Fruit fly (Drosophila melanogaster) whole organism, embryonic: ENCODE data around the gene Cubn.

Source experiments
- Atf3 ChIP-seq: fragments of 200-800 bp; sonication (Bioruptor generic); optimal IDR thresholded peaks from 3 replicates; lab custom pipeline; 2016; ENCODE audit warnings: missing biosample characterization, missing genetic modification characterization
- B-H1 ChIP-seq: fragments of 200-800 bp; sonication (Bioruptor generic); IDR thresholded peaks from 3 replicates; pipeline ENCODE4 v1.3.6; 2022; ENCODE audit warnings: missing biosample characterization, missing genetic modification characterization
- Bdp1 ChIP-seq: fragments of 200-800 bp; sonication (Bioruptor generic); optimal IDR thresholded peaks from 3 replicates; lab custom pipeline; 2016; ENCODE audit warnings: missing biosample characterization, missing genetic modification characterization
- BtbVII ChIP-seq: fragments of 200-800 bp; sonication (Bioruptor generic); optimal IDR thresholded peaks from 3 replicates; lab custom pipeline; 2017; ENCODE audit warnings: missing biosample characterization, mild to moderate bottlenecking, missing genetic modification characterization
- CG10147 ChIP-seq: fragments of 200-800 bp; sonication (Bioruptor generic); optimal IDR thresholded peaks from 2 replicates; lab custom pipeline; 2019; ENCODE audit warnings: missing biosample characterization, mild to moderate bottlenecking, missing genetic modification characterization, moderate library complexity
- CG12391 ChIP-seq: fragments of 200-800 bp; sonication (Bioruptor generic); optimal IDR thresholded peaks from 3 replicates; lab custom pipeline; 2018; ENCODE audit warnings: missing biosample characterization, mild to moderate bottlenecking, missing genetic modification characterization, moderate library complexity
- CG13424 ChIP-seq: fragments of 200-800 bp; sonication (Bioruptor generic); optimal IDR thresholded peaks from 2 replicates; lab custom pipeline; 2019; ENCODE audit warnings: missing biosample characterization, mild to moderate bottlenecking, missing genetic modification characterization, moderate library complexity
- CG1647 ChIP-seq: fragments of 200-800 bp; sonication (Bioruptor generic); optimal IDR thresholded peaks from 3 replicates; lab custom pipeline; 2016; ENCODE audit warnings: missing biosample characterization, missing genetic modification characterization
- CG17829 ChIP-seq: fragments of 200-800 bp; optimal IDR thresholded peaks from 2 replicates; lab custom pipeline; 2019; ENCODE audit warnings: missing biosample characterization, mild to moderate bottlenecking, missing genetic modification characterization, moderate library complexity
- CG18262 ChIP-seq: fragments of 200-800 bp; optimal IDR thresholded peaks from 3 replicates; lab custom pipeline; 2019; ENCODE audit warnings: missing biosample characterization, mild to moderate bottlenecking, missing genetic modification characterization, moderate library complexity
- CG3281 ChIP-seq: fragments of 200-800 bp; sonication (Bioruptor generic); optimal IDR thresholded peaks from 3 replicates; lab custom pipeline; 2017; ENCODE audit warnings: missing biosample characterization, mild to moderate bottlenecking, missing genetic modification characterization
- CG3995 ChIP-seq: fragments of 200-800 bp; sonication (Bioruptor generic); optimal IDR thresholded peaks from 3 replicates; lab custom pipeline; 2016; ENCODE audit warnings: missing biosample characterization, missing genetic modification characterization
- CG4282 ChIP-seq: fragments of 200-800 bp; sonication (Bioruptor generic); optimal IDR thresholded peaks from 2 replicates; lab custom pipeline; 2016; ENCODE audit warnings: missing biosample characterization, missing genetic modification characterization
- CG43689 ChIP-seq: fragments of 200-800 bp; sonication (Bioruptor generic); IDR thresholded peaks from 2 replicates; pipeline ENCODE4 v1.3.6; 2022; ENCODE audit warnings: missing biosample characterization, missing genetic modification characterization
- CG6683 ChIP-seq: fragments of 200-800 bp; sonication (Bioruptor generic); optimal IDR thresholded peaks from 2 replicates; lab custom pipeline; 2017; ENCODE audit warnings: missing biosample characterization, mild to moderate bottlenecking, missing genetic modification characterization, missing genetic modification reagents
- CG7839 ChIP-seq: fragments of 200-800 bp; sonication (Bioruptor generic); optimal IDR thresholded peaks from 3 replicates; lab custom pipeline; 2018; ENCODE audit warnings: missing biosample characterization, mild to moderate bottlenecking, missing genetic modification characterization, moderate library complexity
- CG7987 ChIP-seq: fragments of 200-800 bp; sonication (Bioruptor generic); optimal IDR thresholded peaks from 2 replicates; lab custom pipeline; 2018; ENCODE audit warnings: missing biosample characterization, mild to moderate bottlenecking, missing genetic modification characterization, moderate library complexity
- CG9215 ChIP-seq: fragments of 200-800 bp; sonication (Bioruptor generic); IDR thresholded peaks from 2 replicates; pipeline ENCODE4 v1.3.6; 2022; ENCODE audit warnings: missing biosample characterization, missing genetic modification characterization
- CoRest ChIP-seq: fragments of 200-800 bp; sonication (Bioruptor generic); optimal IDR thresholded peaks from 3 replicates; lab custom pipeline; 2018; ENCODE audit warnings: missing biosample characterization, mild to moderate bottlenecking, missing genetic modification characterization, moderate library complexity
- D19B ChIP-seq: fragments of 200-800 bp; sonication (Bioruptor generic); optimal IDR thresholded peaks from 2 replicates; lab custom pipeline; 2017; ENCODE audit warnings: missing biosample characterization, mild to moderate bottlenecking, missing genetic modification characterization
- Deaf1 ChIP-seq: fragments of 200-800 bp; optimal IDR thresholded peaks from 3 replicates; lab custom pipeline; 2019; ENCODE audit warnings: missing biosample characterization, mild to moderate bottlenecking, missing genetic modification characterization, moderate library complexity
- Dek ChIP-seq: fragments of 200-800 bp; sonication (Bioruptor generic); optimal IDR thresholded peaks from 3 replicates; lab custom pipeline; 2019; ENCODE audit warnings: missing biosample characterization, mild to moderate bottlenecking, missing genetic modification characterization, moderate library complexity
- Dref ChIP-seq: fragments of 200-800 bp; sonication (Bioruptor generic); IDR thresholded peaks from 2 replicates; pipeline ENCODE4 v1.3.6; 2022; ENCODE audit warnings: missing biosample characterization, missing genetic modification characterization
- Gug ChIP-seq: fragments of 200-800 bp; sonication (Bioruptor generic); IDR thresholded peaks from 4 replicates; pipeline ENCODE4 v1.3.6; 2022; ENCODE audit warnings: missing biosample characterization, missing genetic modification characterization
- Hmr ChIP-seq: fragments of 200-800 bp; sonication (Bioruptor generic); optimal IDR thresholded peaks from 3 replicates; lab custom pipeline; 2017; ENCODE audit warnings: mild to moderate bottlenecking, missing biosample characterization, missing genetic modification reagents, missing genetic modification characterization
- Hr3 ChIP-seq: fragments of 200-800 bp; sonication (Bioruptor generic); optimal IDR thresholded peaks from 3 replicates; lab custom pipeline; 2016; ENCODE audit warnings: missing biosample characterization, missing genetic modification characterization
- NC2α ChIP-seq: fragments of 200-800 bp; sonication (Bioruptor generic); optimal IDR thresholded peaks from 2 replicates; lab custom pipeline; 2016; ENCODE audit warnings: missing biosample characterization, missing genetic modification characterization
- Nf-YA ChIP-seq: fragments of 200-800 bp; sonication (Bioruptor generic); IDR thresholded peaks from 2 replicates; pipeline ENCODE4 v1.3.6; 2022; ENCODE audit warnings: missing biosample characterization, missing genetic modification characterization
- Ptx1 ChIP-seq: fragments of 200-800 bp; sonication (Bioruptor generic); IDR thresholded peaks from 2 replicates; pipeline ENCODE4 v1.3.6; 2022; ENCODE audit warnings: missing biosample characterization, missing genetic modification characterization
- Rfx ChIP-seq: fragments of 200-800 bp; sonication (Bioruptor generic); IDR thresholded peaks from 2 replicates; pipeline ENCODE4 v1.3.6; 2022; ENCODE audit warnings: missing biosample characterization, missing genetic modification characterization
- Sox102F ChIP-seq: fragments of 200-800 bp; sonication (Bioruptor generic); optimal IDR thresholded peaks from 2 replicates; lab custom pipeline; 2018; ENCODE audit warnings: missing biosample characterization, mild to moderate bottlenecking, missing genetic modification characterization, moderate library complexity
- Spps ChIP-seq: fragments of 200-800 bp; sonication (Bioruptor generic); optimal IDR thresholded peaks from 2 replicates; lab custom pipeline; 2018; ENCODE audit warnings: missing biosample characterization, mild to moderate bottlenecking, missing genetic modification characterization
- Ssrp ChIP-seq: fragments of 200-800 bp; sonication (Bioruptor generic); optimal IDR thresholded peaks from 2 replicates; lab custom pipeline; 2018; ENCODE audit warnings: missing biosample characterization, mild to moderate bottlenecking, missing genetic modification characterization, moderate library complexity
- Vsx1 ChIP-seq: fragments of 200-800 bp; sonication (Bioruptor generic); optimal IDR thresholded peaks from 2 replicates; lab custom pipeline; 2017; ENCODE audit warnings: missing biosample characterization, mild to moderate bottlenecking, missing genetic modification characterization, missing genetic modification reagents
- aop ChIP-seq: fragments of 200-800 bp; sonication (Bioruptor generic); IDR thresholded peaks from 2 replicates; pipeline ENCODE4 v1.3.6; 2022; ENCODE audit warnings: missing biosample characterization, missing genetic modification characterization
- bab2 ChIP-seq: fragments of 200-800 bp; sonication (Bioruptor generic); optimal IDR thresholded peaks from 2 replicates; lab custom pipeline; 2016; ENCODE audit warnings: missing biosample characterization, missing genetic modification characterization
- bbx ChIP-seq: fragments of 200-800 bp; sonication (Bioruptor generic); IDR thresholded peaks from 2 replicates; pipeline ENCODE4 v1.3.6; 2022; ENCODE audit warnings: missing biosample characterization, missing genetic modification characterization; ENCODE audit not compliant: partially characterized antibody
- bigmax ChIP-seq: fragments of 200-800 bp; sonication (Bioruptor generic); optimal IDR thresholded peaks from 2 replicates; lab custom pipeline; 2018; ENCODE audit warnings: missing biosample characterization, mild to moderate bottlenecking, missing genetic modification characterization
- bowl ChIP-seq: fragments of 200-800 bp; sonication (Bioruptor generic); IDR thresholded peaks from 2 replicates; pipeline ENCODE4 v1.3.6; 2022; ENCODE audit warnings: missing biosample characterization, missing genetic modification characterization
- chm ChIP-seq: fragments of 200-800 bp; sonication (Bioruptor generic); IDR thresholded peaks from 2 replicates; pipeline ENCODE4 v1.3.6; 2022; ENCODE audit warnings: missing biosample characterization, missing genetic modification characterization
- danr ChIP-seq: fragments of 200-800 bp; sonication (Bioruptor generic); IDR thresholded peaks from 2 replicates; pipeline ENCODE4 v1.3.6; 2022; ENCODE audit warnings: missing biosample characterization, missing genetic modification characterization
- gcm2 ChIP-seq: fragments of 200-800 bp; sonication (Bioruptor generic); optimal IDR thresholded peaks from 2 replicates; lab custom pipeline; 2016; ENCODE audit warnings: missing biosample characterization, missing genetic modification characterization
- grn ChIP-seq: fragments of 200-800 bp; sonication (Bioruptor generic); optimal IDR thresholded peaks from 3 replicates; lab custom pipeline; 2017; ENCODE audit warnings: missing biosample characterization, missing genetic modification characterization
- jigr1 ChIP-seq: fragments of 200-800 bp; sonication (Bioruptor generic); IDR thresholded peaks from 3 replicates; pipeline ENCODE4 v1.3.6; 2022; ENCODE audit warnings: missing biosample characterization, missing genetic modification characterization
- jumu ChIP-seq: fragments of 200-800 bp; sonication (Bioruptor generic); optimal IDR thresholded peaks from 3 replicates; lab custom pipeline; 2016; ENCODE audit warnings: missing biosample characterization, missing genetic modification characterization
- kni ChIP-seq: fragments of 200-800 bp; sonication (Bioruptor generic); optimal IDR thresholded peaks from 3 replicates; lab custom pipeline; 2017; ENCODE audit warnings: mild to moderate bottlenecking, missing biosample characterization, missing genetic modification reagents, missing genetic modification characterization
- peb ChIP-seq: fragments of 200-800 bp; sonication (Bioruptor generic); IDR thresholded peaks from 2 replicates; pipeline ENCODE4 v1.3.6; 2022; ENCODE audit warnings: missing biosample characterization, missing genetic modification characterization
- pzg ChIP-seq: fragments of 200-800 bp; sonication (Bioruptor generic); optimal IDR thresholded peaks from 3 replicates; lab custom pipeline; 2018; ENCODE audit warnings: missing biosample characterization, mild to moderate bottlenecking, missing genetic modification characterization, moderate library complexity
- rib ChIP-seq: fragments of 200-800 bp; sonication (Bioruptor generic); IDR thresholded peaks from 2 replicates; pipeline ENCODE4 v1.3.6; 2022; ENCODE audit warnings: missing biosample characterization, missing genetic modification characterization
- salm ChIP-seq: fragments of 200-800 bp; sonication (Bioruptor generic); optimal IDR thresholded peaks from 2 replicates; lab custom pipeline; 2018; ENCODE audit warnings: missing biosample characterization, mild to moderate bottlenecking, missing genetic modification characterization
- sob ChIP-seq: fragments of 200-800 bp; sonication (Bioruptor generic); IDR thresholded peaks from 2 replicates; pipeline ENCODE4 v1.3.6; 2022; ENCODE audit warnings: missing biosample characterization, missing genetic modification characterization
- stwl ChIP-seq: fragments of 200-800 bp; sonication (Bioruptor generic); optimal IDR thresholded peaks from 3 replicates; lab custom pipeline; 2018; ENCODE audit warnings: missing biosample characterization, mild to moderate bottlenecking, missing genetic modification characterization, moderate library complexity
- yki ChIP-seq: fragments of >200 bp; optimal IDR thresholded peaks from 3 replicates; lab custom pipeline; 2018

Gene Cubn

DNA sequence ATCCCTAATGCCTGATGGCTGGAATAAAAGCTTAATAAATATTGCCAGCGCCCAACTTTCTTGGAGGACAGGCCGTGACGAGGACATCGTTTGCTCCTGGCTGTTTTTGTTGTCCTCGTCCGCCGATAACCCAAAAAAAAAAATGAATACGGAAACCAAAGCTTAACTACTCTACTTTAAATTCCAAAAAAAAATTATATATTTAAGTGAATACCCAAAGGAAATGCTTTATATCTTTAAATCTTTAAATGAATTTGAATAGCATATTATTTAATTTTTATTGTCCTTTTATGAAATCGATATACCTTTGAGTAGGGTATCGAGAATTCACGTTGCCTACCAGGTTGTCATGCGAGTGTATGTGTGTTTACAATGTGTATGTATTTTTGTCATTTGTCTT, 50.9 kb downstream of the Cubn start (continued):
- TF ChIP-seq bab2: no peak
- TF ChIP-seq kni: no peak
- TF ChIP-seq CG3995 (GFP tag; lab: Kevin White, UChicago): no peak
- TF ChIP-seq D19B (GFP tag; lab: Kevin White, UChicago): no peak
- peak; percentile 47 for TF ChIP-seq Hmr (GFP tag; lab: Kevin White, UChicago)
- no peak for TF ChIP-seq CG1647 (GFP tag; lab: Kevin White, UChicago)
- no peak for TF ChIP-seq rib (GFP tag; lab: Robert Waterston, UW)
- peak; percentile 18 for TF ChIP-seq CG3281 (GFP tag; lab: Kevin White, UChicago)
- no peak for TF ChIP-seq BtbVII (GFP tag; lab: Kevin White, UChicago)
- 0 out of 2 replicates have a peak, but pooled peaks have one; percentile 26 for TF ChIP-seq Rfx
- TF ChIP-seq Ssrp (tag; lab: Kevin White, UChicago): no peak
- TF ChIP-seq Vsx1 (GFP tag; lab: Kevin White, UChicago): no peak
- TF ChIP-seq NC2α (GFP tag; lab: Kevin White, UChicago): no peak
- TF ChIP-seq Dek: peak; percentile 26
- no peak for TF ChIP-seq salm (tag; lab: Kevin White, UChicago)
- no peak for TF ChIP-seq Spps
- no peak for TF ChIP-seq sob (GFP tag; lab: Robert Waterston, UW)
- no peak for TF ChIP-seq CG4282 (GFP tag; lab: Kevin White, UChicago)
- no peak for TF ChIP-seq pzg (GFP tag; lab: Kevin White, UChicago)
- peak; percentile 11 for TF ChIP-seq CG12391 (tag; lab: Kevin White, UChicago)
- no peak for TF ChIP-seq Dref (GFP tag; lab: Robert Waterston, UW)
- no peak for TF ChIP-seq Deaf1 (tag; lab: Kevin White, UChicago)
- no peak for TF ChIP-seq B-H1 (GFP tag; lab: Robert Waterston, UW)
- TF ChIP-seq chm (GFP tag; lab: Robert Waterston, UW): no peak
- no peak for TF ChIP-seq jumu (GFP tag; lab: Kevin White, UChicago)
- no peak for TF ChIP-seq bbx (GFP tag; lab: Robert Waterston, UW)
- no peak for TF ChIP-seq gcm2 (GFP tag; lab: Kevin White, UChicago)
- TF ChIP-seq bigmax (GFP tag; lab: Kevin White, UChicago): no peak
- TF ChIP-seq yki (lab: Kevin White, UChicago): no peak
- no peak for TF ChIP-seq Atf3 (GFP tag; lab: Kevin White, UChicago)
- TF ChIP-seq danr (GFP tag; lab: Robert Waterston, UW): no peak
- no peak for TF ChIP-seq bowl
- TF ChIP-seq jigr1 (GFP tag; lab: Robert Waterston, UW): no peak
- TF ChIP-seq CG13424: peak; percentile 52
- TF ChIP-seq CG10147 (GFP tag; lab: Kevin White, UChicago): peak; percentile 10
- no peak for TF ChIP-seq CG7987 (GFP tag; lab: Kevin White, UChicago)
- TF ChIP-seq CG18262 (tag; lab: Kevin White, UChicago): no peak
- peak; percentile 49 for TF ChIP-seq CG7839
- TF ChIP-seq CG6683 (GFP tag; lab: Kevin White, UChicago): no peak
- TF ChIP-seq Bdp1 (GFP tag; lab: Kevin White, UChicago): no peak
- no peak for TF ChIP-seq CG9215 (GFP tag; lab: Robert Waterston, UW)
- peak; percentile 26; the same call in 1 of the 2 replicates for TF ChIP-seq Ptx1 (GFP tag; lab: Robert Waterston, UW)
- TF ChIP-seq Hr3 (GFP tag; lab: Kevin White, UChicago): no peak
- no peak for TF ChIP-seq stwl (tag; lab: Kevin White, UChicago)
- TF ChIP-seq Nf-YA (GFP tag; lab: Robert Waterston, UW): no peak
- TF ChIP-seq Gug (GFP tag; lab: Robert Waterston, UW): no peak
- no peak for TF ChIP-seq aop (GFP tag; lab: Robert Waterston, UW)
- TF ChIP-seq CG43689 (GFP tag; lab: Robert Waterston, UW): no peak
- peak; percentile 22 for TF ChIP-seq Sox102F (GFP tag; lab: Kevin White, UChicago)
- TF ChIP-seq CoRest (tag; lab: Kevin White, UChicago): peak; percentile 32
- TF ChIP-seq grn: no peak
- TF ChIP-seq CG17829 (tag; lab: Kevin White, UChicago): no peak
- no peak for TF ChIP-seq peb (GFP tag; lab: Robert Waterston, UW)
